Fruit fly (Drosophila melanogaster) whole organism, prepupa: ENCODE results near the gene CG7191.

Experiments
- CG1621 ChIP-seq: fragments of 200-800 bp; sonication (Bioruptor generic); optimal IDR thresholded peaks from 3 replicates; lab custom pipeline; 2018; ENCODE audit warnings: missing biosample characterization, mild to moderate bottlenecking, missing genetic modification characterization
- CG3032 ChIP-seq: fragments of 200-800 bp; optimal IDR thresholded peaks from 2 replicates; lab custom pipeline; 2019; ENCODE audit warnings: missing biosample characterization, mild to moderate bottlenecking, missing genetic modification characterization, moderate library complexity
- CG34406 ChIP-seq: fragments of 200-800 bp; sonication (Bioruptor generic); optimal IDR thresholded peaks from 3 replicates; lab custom pipeline; 2016; ENCODE audit warnings: missing biosample characterization, missing genetic modification characterization
- CG3919 ChIP-seq: fragments of 200-800 bp; sonication (Bioruptor generic); optimal IDR thresholded peaks from 3 replicates; lab custom pipeline; 2016; ENCODE audit warnings: missing biosample characterization, missing genetic modification characterization
- CG6276 ChIP-seq: fragments of 200-800 bp; sonication (Bioruptor generic); optimal IDR thresholded peaks from 2 replicates; lab custom pipeline; 2017; ENCODE audit warnings: missing biosample characterization, mild to moderate bottlenecking, missing genetic modification characterization
- Eip75B ChIP-seq: fragments of 200-800 bp; sonication (Bioruptor generic); optimal IDR thresholded peaks from 3 replicates; lab custom pipeline; 2016; ENCODE audit warnings: missing biosample characterization, missing genetic modification characterization
- Hr39 ChIP-seq: fragments of 200-800 bp; sonication (Bioruptor generic); optimal IDR thresholded peaks from 2 replicates; lab custom pipeline; 2016; ENCODE audit warnings: missing biosample characterization, missing genetic modification characterization
- Lpt ChIP-seq: fragments of 200-800 bp; sonication (Bioruptor generic); optimal IDR thresholded peaks from 3 replicates; lab custom pipeline; 2016; ENCODE audit warnings: missing biosample characterization, missing genetic modification characterization
- Sox14 ChIP-seq: fragments of 200-800 bp; sonication (Bioruptor generic); optimal IDR thresholded peaks from 3 replicates; lab custom pipeline; 2016; ENCODE audit warnings: missing biosample characterization, missing genetic modification characterization
- achi ChIP-seq: fragments of 200-800 bp; sonication (Bioruptor generic); optimal IDR thresholded peaks from 3 replicates; lab custom pipeline; 2016; ENCODE audit warnings: missing biosample characterization, missing genetic modification characterization
- dac ChIP-seq: fragments of 200-800 bp; sonication (Bioruptor generic); optimal IDR thresholded peaks from 2 replicates; lab custom pipeline; 2017; ENCODE audit warnings: missing biosample characterization, mild to moderate bottlenecking, missing genetic modification characterization
- esn ChIP-seq: fragments of 200-800 bp; sonication (Bioruptor generic); optimal IDR thresholded peaks from 2 replicates; lab custom pipeline; 2016; ENCODE audit warnings: missing biosample characterization, mild to moderate bottlenecking, missing genetic modification characterization, moderate library complexity
- pdm3 ChIP-seq: fragments of 200-800 bp; sonication (Bioruptor generic); optimal IDR thresholded peaks from 3 replicates; lab custom pipeline; 2016; ENCODE audit warnings: missing biosample characterization, missing genetic modification characterization
- ss ChIP-seq, 2 experiments: fragments of 200-800 bp; sonication (Bioruptor generic); optimal IDR thresholded peaks; 2 replicates in 1 of 2; 3 replicates in 1 of 2; lab custom pipeline; 2017 to 2018; ENCODE audit warnings: mild to moderate bottlenecking in 2 of 2, missing biosample characterization in 2 of 2, missing genetic modification characterization in 2 of 2, moderate library complexity in 1 of 2

DNA sequence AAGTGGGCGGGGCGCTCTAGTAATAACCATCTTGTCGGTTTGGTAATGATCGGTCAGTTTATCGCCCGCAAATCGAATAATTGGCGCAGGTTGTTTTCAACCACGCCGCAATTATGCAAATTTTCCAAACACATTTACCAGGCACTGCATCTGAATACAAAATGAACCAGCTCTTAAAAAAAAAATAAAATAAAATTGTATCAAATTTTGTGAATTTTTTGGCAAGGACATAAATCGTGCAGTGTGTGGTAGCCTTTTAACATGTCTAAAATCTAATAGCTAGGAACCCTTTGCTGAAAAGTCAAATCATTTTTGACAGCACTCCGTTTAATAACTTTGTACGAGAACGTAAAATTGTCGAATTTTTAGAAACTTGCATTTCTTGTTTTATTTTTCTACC is 20.5 kb upstream of the CG7191 start, which contains the start of gene ATPsynGL:
- TF ChIP-seq Hr39 (GFP tag; lab: Kevin White, UChicago) (no peak), CG3032 (tag; lab: Kevin White, UChicago) (no peak), Lpt (GFP tag; lab: Kevin White, UChicago) (no peak), achi (GFP tag; lab: Kevin White, UChicago) (no peak), Sox14 (GFP tag; lab: Kevin White, UChicago) (no peak), dac (no peak), CG34406 (GFP tag; lab: Kevin White, UChicago) (no peak), CG6276 (GFP tag; lab: Kevin White, UChicago) (no peak), ss (GFP tag; optimal IDR thresholded peaks at IDR 0.05; lab: Kevin White, UChicago) (no peak), pdm3 (no peak), CG1621 (tag; lab: Kevin White, UChicago) (no peak), Eip75B (GFP tag; lab: Kevin White, UChicago) (no peak), CG3919 (GFP tag; lab: Kevin White, UChicago) (no peak), esn (GFP tag; lab: Kevin White, UChicago) (no peak)
